Fruit fly (Drosophila melanogaster): ENCODE measurements around the gene pix.

dm6 chr3L:8952549-8953198, 21.9 kb downstream of the pix start:
- TF ChIP-seq pdm3 (GFP tag; optimal IDR thresholded peaks at IDR 0.05): no peak
- no peak for TF ChIP-seq Sox102F (GFP tag; optimal IDR thresholded peaks at IDR 0.05)
- TF ChIP-seq eg (GFP tag; IDR thresholded peaks at IDR 0.05): no peak
- TF ChIP-seq CG6854 (GFP tag; optimal IDR thresholded peaks at IDR 0.05): no peak
- no peak for TF ChIP-seq Hr38 (GFP tag; optimal IDR thresholded peaks at IDR 0.05)
- TF ChIP-seq acj6 (GFP tag; optimal IDR thresholded peaks at IDR 0.05): no peak
- TF ChIP-seq CG8119 (GFP tag; IDR thresholded peaks at IDR 0.05): no peak
